Worm (Caenorhabditis elegans): ENCODE results near the gene C06E1.1.

Gene C06E1.1

ce11 chrIII:8650235-8650817 lies 44.7 kb downstream of the C06E1.1 start, which contains the start of gene flp-23 (continued):
- TF ChIP-seq lin-54 (GFP tag; optimal IDR thresholded peaks at IDR 0.05) (no peak), hsf-1 (GFP tag; IDR thresholded peaks at IDR 0.05) (no peak), dpl-1 (GFP tag; optimal IDR thresholded peaks at IDR 0.05) (no peak), attf-5 (GFP tag; optimal IDR thresholded peaks at IDR 0.05) (no peak), repo-1 (tag; optimal IDR thresholded peaks at IDR 0.05) (no peak), lin-35 (GFP tag; optimal IDR thresholded peaks at IDR 0.05) (no peak), snpc-4 (GFP tag; optimal IDR thresholded peaks at IDR 0.05) (peak; percentile 43), snpc-4 (tag; optimal IDR thresholded peaks at IDR 0.05) (peak in 1 of 4 experiments; percentile 36), aptf-2 (GFP tag; conservative IDR thresholded peaks at IDR 0.05) (no peak), F23B12.7 (tag; optimal IDR thresholded peaks at IDR 0.05; ENCODE audit: insufficient read depth) (no peak), zim-3 (tag; optimal IDR thresholded peaks at IDR 0.05) (no peak), madf-10 (tag; optimal IDR thresholded peaks at IDR 0.05) (no peak), lir-1 (GFP tag; conservative IDR thresholded peaks at IDR 0.05) (no peak), madf-3 (GFP tag; IDR thresholded peaks at IDR 0.05) (no peak), hmg-1.2 (GFP tag; IDR thresholded peaks at IDR 0.05) (peak; percentile 50), die-1 (tag; optimal IDR thresholded peaks at IDR 0.05) (peak; percentile 62), sea-2 (GFP tag; IDR thresholded peaks at IDR 0.05) (no peak), snpc-3.4 (tag; optimal IDR thresholded peaks at IDR 0.05) (no peak), ekl-4 (GFP tag; IDR thresholded peaks at IDR 0.05) (no peak), B0336.3 (GFP tag; IDR thresholded peaks at IDR 0.05) (no peak), nfyb-1 (GFP tag; IDR thresholded peaks at IDR 0.05) (0 out of 2 replicates have a peak, but pooled peaks have one; percentile 40), tbp1 (GFP tag; optimal IDR thresholded peaks at IDR 0.05) (peak; percentile 90), C17E4.6 (GFP tag; IDR thresholded peaks at IDR 0.05) (no peak), K11D2.4 (GFP tag; IDR thresholded peaks at IDR 0.05) (no peak), F37B4.10 (GFP tag; IDR thresholded peaks at IDR 0.05) (no peak), snpc-1.1 (tag; optimal IDR thresholded peaks at IDR 0.05; ENCODE audit: insufficient read depth) (no peak), chd-7 (tag; optimal IDR thresholded peaks at IDR 0.05) (no peak), pha-4 (tag; optimal IDR thresholded peaks at IDR 0.05) (no peak), efl-1 (GFP tag; optimal IDR thresholded peaks at IDR 0.05) (no peak), ceh-40 (GFP tag; IDR thresholded peaks at IDR 0.05) (no peak), mel-28 (tag; optimal IDR thresholded peaks at IDR 0.05; ENCODE audit: borderline replicate concordance) (no peak), ccch-3 (GFP tag; optimal IDR thresholded peaks at IDR 0.05) (no peak), sptf-2 (GFP tag; optimal IDR thresholded peaks at IDR 0.05) (no peak), egl-18 (GFP tag; IDR thresholded peaks at IDR 0.05) (no peak), him-1 (tag; optimal IDR thresholded peaks at IDR 0.05) (peak; percentile 79), let-526 (GFP tag; IDR thresholded peaks at IDR 0.05) (no peak), sdz-38 (tag; optimal IDR thresholded peaks at IDR 0.05) (no peak), hlh-12 (tag; optimal IDR thresholded peaks at IDR 0.05) (no peak), tlf-1 (GFP tag; optimal IDR thresholded peaks at IDR 0.05) (no peak), egl-44 (GFP tag; IDR thresholded peaks at IDR 0.05) (no peak), F52B5.7 (tag; optimal IDR thresholded peaks at IDR 0.05) (no peak), Y53F4B.3 (GFP tag; IDR thresholded peaks at IDR 0.05) (no peak), T07F8.4 (tag; optimal IDR thresholded peaks at IDR 0.05) (no peak), egrh-3 (GFP tag; IDR thresholded peaks at IDR 0.05) (0 out of 2 replicates have a peak, but pooled peaks have one; percentile 9), Y79H2A.3 (GFP tag; conservative IDR thresholded peaks at IDR 0.05) (no peak), nhr-120 (GFP tag; IDR thresholded peaks at IDR 0.05) (no peak), ceh-91 (GFP tag; IDR thresholded peaks at IDR 0.05) (no peak), C06A6.2 (GFP tag; conservative IDR thresholded peaks at IDR 0.05) (no peak), attf-3 (GFP tag; conservative IDR thresholded peaks at IDR 0.05) (0 out of 2 replicates have a peak, but pooled peaks have one; percentile 15)
